Worm (Caenorhabditis elegans) whole organism, midembryonic: ENCODE data around the gene F35H12.6.

Source experiments
- T22C8.4 ChIP-seq: fragments of 200-800 bp; sonication (Bioruptor generic); IDR thresholded peaks from 2 replicates; pipeline ENCODE4 v1.3.6; 2022; ENCODE audit warnings: missing genetic modification characterization, missing compliant biosample characterization
- cog-1 ChIP-seq: sonication (generic microtip); optimal IDR thresholded peaks from 2 replicates; lab custom pipeline; 2016; ENCODE audit warnings: missing genetic modification characterization, missing compliant biosample characterization
- flt-1 ChIP-seq: fragments of 200-800 bp; sonication (Bioruptor generic); IDR thresholded peaks from 2 replicates; pipeline ENCODE4 v1.3.6; 2022; ENCODE audit warnings: missing genetic modification characterization, missing compliant biosample characterization
- klf-2 ChIP-seq: fragments of 200-800 bp; sonication (Bioruptor generic); conservative IDR thresholded peaks from 2 replicates; pipeline ENCODE4 v1.3.6; 2022; ENCODE audit warnings: missing genetic modification reagents, missing genetic modification characterization, missing compliant biosample characterization
- med-1 ChIP-seq: sonication (generic microtip); optimal IDR thresholded peaks from 2 replicates; lab custom pipeline; 2017; ENCODE audit warnings: missing genetic modification characterization, mild to moderate bottlenecking, missing compliant biosample characterization, antibody characterized with exemption, missing genetic modification reagents; ENCODE audit not compliant: insufficient read depth
- ref-1 ChIP-seq: fragments of 200-800 bp; sonication (Bioruptor generic); conservative IDR thresholded peaks from 2 replicates; pipeline ENCODE4 v1.3.6; 2022; ENCODE audit warnings: missing genetic modification reagents, missing genetic modification characterization, missing compliant biosample characterization
- tab-1 ChIP-seq: fragments of 200-800 bp; sonication (Bioruptor generic); IDR thresholded peaks from 2 replicates; pipeline ENCODE4 v1.3.6; 2022; ENCODE audit warnings: missing genetic modification characterization, missing compliant biosample characterization
- ztf-23 ChIP-seq: fragments of 200-800 bp; sonication (Bioruptor generic); IDR thresholded peaks from 2 replicates; pipeline ENCODE4 v1.3.6; 2022; ENCODE audit warnings: missing genetic modification reagents, missing genetic modification characterization, missing compliant biosample characterization
- ztf-29 ChIP-seq: fragments of 200-800 bp; sonication (Bioruptor generic); IDR thresholded peaks from 2 replicates; pipeline ENCODE4 v1.3.6; 2022; ENCODE audit warnings: missing genetic modification reagents, missing genetic modification characterization, missing compliant biosample characterization

F35H12.6 gene

DNA sequence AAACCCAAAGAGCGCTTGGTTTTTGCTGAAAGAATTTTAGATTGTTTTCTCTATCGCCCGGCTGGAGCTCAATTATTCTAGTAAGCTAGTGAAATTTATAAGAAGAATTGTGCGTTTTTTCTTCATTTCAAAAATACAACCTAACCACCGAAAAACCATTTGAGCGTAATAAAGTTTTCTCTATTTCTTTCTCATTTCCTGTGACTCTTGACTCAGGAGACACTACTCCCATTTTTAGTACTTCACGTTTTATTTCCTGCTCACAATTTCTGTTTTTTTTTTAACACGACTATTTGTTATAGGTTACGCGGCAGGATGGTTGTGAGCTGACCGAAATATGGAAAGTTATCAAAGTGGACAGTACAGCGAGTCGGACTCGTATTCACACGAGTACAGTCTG, at the start of gene F35H12.6:
Gene F35H12.6, plus strand, starts transcription at position 301 of the 400 bp plus-strand sequence.
- no peak for TF ChIP-seq T22C8.4 (GFP tag; lab: Robert Waterston, UW)
- TF ChIP-seq ztf-23 (GFP tag; lab: Robert Waterston, UW): no peak
- no peak for TF ChIP-seq ref-1

DNA sequence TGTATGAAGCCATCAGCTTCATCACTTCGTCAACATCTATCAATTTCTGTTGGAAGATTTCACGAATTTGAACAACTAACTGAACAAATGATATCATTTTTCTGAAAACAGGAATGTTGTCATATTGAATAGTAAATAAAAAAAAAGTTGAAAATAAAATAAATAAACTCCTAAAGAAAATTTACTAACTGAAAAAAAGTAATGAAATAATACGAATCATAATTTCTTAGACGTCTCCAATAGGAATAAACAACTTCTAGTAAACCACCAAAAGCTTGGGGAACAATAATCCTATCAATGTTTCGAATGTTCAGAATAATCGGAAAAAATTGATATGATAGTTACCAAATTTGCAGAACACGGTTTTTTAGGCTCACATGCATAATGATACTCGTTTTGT, 49.6 kb upstream of the F35H12.6 start, which contains the start of gene cdo-1:
Gene cdo-1, minus strand, starts transcription at position 101 of the 400 bp plus-strand sequence.
- TF ChIP-seq klf-2 (GFP tag; lab: Robert Waterston, UW) (no peak), cog-1 (tag; lab: Kevin White, UChicago) (no peak), med-1 (GFP tag; lab: Kevin White, UChicago) (no peak), ztf-23 (GFP tag; lab: Robert Waterston, UW) (no peak), flt-1 (GFP tag; lab: Robert Waterston, UW) (no peak), tab-1 (GFP tag; lab: Robert Waterston, UW) (no peak), T22C8.4 (GFP tag; lab: Robert Waterston, UW) (no peak), ztf-29 (no peak)

DNA sequence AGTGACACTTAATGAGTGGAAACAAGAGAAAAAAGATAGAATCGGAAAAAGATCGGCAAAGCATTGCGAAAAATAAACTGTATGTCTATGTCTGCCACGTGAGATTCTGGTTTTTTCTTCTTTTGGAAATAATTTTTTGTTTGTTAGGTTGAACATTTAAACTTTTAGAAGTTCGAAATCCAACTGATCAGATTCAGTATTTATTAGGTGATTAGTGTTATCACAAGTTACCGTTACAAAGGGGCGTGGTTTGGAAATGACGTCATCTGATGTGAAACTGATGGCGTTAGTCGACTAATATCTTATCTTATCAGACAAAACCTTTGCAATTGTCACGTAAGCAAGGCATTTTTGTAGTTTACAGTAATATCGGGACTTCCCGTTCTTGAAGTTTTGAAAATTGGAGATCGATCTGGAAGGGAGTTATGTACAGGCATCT, 48.8 kb upstream of the F35H12.6 start:
- TF ChIP-seq ref-1 (no peak), ztf-23 (GFP tag; lab: Robert Waterston, UW) (no peak), klf-2 (GFP tag; lab: Robert Waterston, UW) (no peak), T22C8.4 (GFP tag; lab: Robert Waterston, UW) (no peak), med-1 (GFP tag; lab: Kevin White, UChicago) (no peak), cog-1 (tag; lab: Kevin White, UChicago) (no peak), flt-1 (GFP tag; lab: Robert Waterston, UW) (no peak), tab-1 (GFP tag; lab: Robert Waterston, UW) (no peak), ztf-29 (no peak)

ce11 chrX:865214-865613, 47.9 kb upstream of the F35H12.6 start:
- TF ChIP-seq med-1 (GFP tag; lab: Kevin White, UChicago) (no peak), tab-1 (GFP tag; lab: Robert Waterston, UW) (no peak), T22C8.4 (GFP tag; lab: Robert Waterston, UW) (no peak), ztf-29 (no peak), ztf-23 (GFP tag; lab: Robert Waterston, UW) (no peak), flt-1 (GFP tag; lab: Robert Waterston, UW) (no peak), ref-1 (no peak)

- TF ChIP-seq flt-1 (GFP tag; lab: Robert Waterston, UW) (0 out of 2 replicates have a peak, but pooled peaks have one; percentile 46), cog-1 (tag; lab: Kevin White, UChicago) (peak; percentile 70), klf-2 (GFP tag; lab: Robert Waterston, UW) (no peak), ref-1 (no peak), T22C8.4 (GFP tag; lab: Robert Waterston, UW) (0 out of 2 replicates have a peak, but pooled peaks have one; percentile 13)
Observed at ce11 chrX:871020-871419, 42.1 kb upstream of the F35H12.6 start, which contains the start of gene lgl-1. TSS of gene lgl-1 (minus strand) at chrX:871089.

- no peak for TF ChIP-seq ztf-29
- TF ChIP-seq med-1 (GFP tag; lab: Kevin White, UChicago): no peak
- TF ChIP-seq tab-1 (GFP tag; lab: Robert Waterston, UW): no peak
- TF ChIP-seq ztf-23 (GFP tag; lab: Robert Waterston, UW): no peak
- TF ChIP-seq klf-2 (GFP tag; lab: Robert Waterston, UW): no peak
- TF ChIP-seq cog-1 (tag; lab: Kevin White, UChicago): no peak
- no peak for TF ChIP-seq flt-1 (GFP tag; lab: Robert Waterston, UW)
- TF ChIP-seq ref-1: no peak
- no peak for TF ChIP-seq T22C8.4 (GFP tag; lab: Robert Waterston, UW)
Observed at ce11 chrX:871957-872715, 41.0 kb upstream of the F35H12.6 start, which contains the start of gene F56F10.1. TSS of gene F56F10.1 (plus strand) at chrX:872603.

DNA sequence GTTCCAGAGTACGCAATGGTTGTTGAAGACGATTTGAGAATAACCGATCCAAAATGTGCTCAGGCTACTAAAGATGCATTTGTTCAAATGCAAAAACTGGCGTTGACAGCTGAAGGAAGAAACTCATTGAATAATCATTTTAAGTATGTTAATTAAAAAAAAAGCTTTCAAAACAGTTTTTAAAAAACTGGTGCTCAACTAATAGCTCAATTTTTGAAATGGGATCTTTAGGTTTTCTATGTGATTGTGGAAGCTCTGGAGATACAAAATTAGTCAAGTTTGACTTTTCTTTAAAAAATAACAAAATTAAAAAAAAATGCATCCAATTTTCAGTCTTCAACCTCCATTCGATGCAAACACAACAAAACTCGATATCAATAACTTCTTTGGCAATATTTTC, 39.5 kb upstream of the F35H12.6 start:
- no peak for TF ChIP-seq tab-1 (GFP tag; lab: Robert Waterston, UW)
- no peak for TF ChIP-seq flt-1 (GFP tag; lab: Robert Waterston, UW)
- no peak for TF ChIP-seq med-1 (GFP tag; lab: Kevin White, UChicago)
- no peak for TF ChIP-seq ref-1
- TF ChIP-seq ztf-23 (GFP tag; lab: Robert Waterston, UW): no peak
- TF ChIP-seq ztf-29: no peak
- TF ChIP-seq klf-2 (GFP tag; lab: Robert Waterston, UW): no peak
- no peak for TF ChIP-seq cog-1 (tag; lab: Kevin White, UChicago)
- TF ChIP-seq T22C8.4 (GFP tag; lab: Robert Waterston, UW): no peak

DNA sequence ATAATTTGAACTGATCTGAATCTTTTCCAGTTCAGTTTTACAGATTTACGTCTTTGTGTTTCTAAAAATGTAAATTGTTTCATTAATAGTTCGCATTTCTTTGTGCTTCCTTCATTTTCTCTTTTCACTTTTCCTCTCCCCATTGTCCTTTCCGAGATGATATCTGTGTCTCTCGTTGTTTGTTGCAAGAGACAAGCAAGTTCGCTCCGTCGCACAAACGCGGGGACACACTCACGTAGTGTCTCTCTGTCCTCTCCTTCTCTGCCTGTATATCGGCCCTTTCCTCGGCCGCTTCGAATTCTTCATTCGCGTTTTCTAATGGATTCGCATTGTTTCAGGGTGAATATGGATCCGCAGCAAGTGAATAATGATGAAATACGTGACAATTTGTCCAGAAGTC, 36.2 kb upstream of the F35H12.6 start, which contains the start of gene ZC13.1:
Gene ZC13.1, plus strand, starts transcription at position 305 of the 400 bp plus-strand sequence.
- TF ChIP-seq klf-2 (GFP tag; lab: Robert Waterston, UW): no peak
- TF ChIP-seq tab-1 (GFP tag; lab: Robert Waterston, UW): no peak
- TF ChIP-seq ztf-23 (GFP tag; lab: Robert Waterston, UW): peak; percentile 49; the same call in 1 of the 2 replicates
- TF ChIP-seq cog-1 (tag; lab: Kevin White, UChicago): peak; percentile 34

DNA sequence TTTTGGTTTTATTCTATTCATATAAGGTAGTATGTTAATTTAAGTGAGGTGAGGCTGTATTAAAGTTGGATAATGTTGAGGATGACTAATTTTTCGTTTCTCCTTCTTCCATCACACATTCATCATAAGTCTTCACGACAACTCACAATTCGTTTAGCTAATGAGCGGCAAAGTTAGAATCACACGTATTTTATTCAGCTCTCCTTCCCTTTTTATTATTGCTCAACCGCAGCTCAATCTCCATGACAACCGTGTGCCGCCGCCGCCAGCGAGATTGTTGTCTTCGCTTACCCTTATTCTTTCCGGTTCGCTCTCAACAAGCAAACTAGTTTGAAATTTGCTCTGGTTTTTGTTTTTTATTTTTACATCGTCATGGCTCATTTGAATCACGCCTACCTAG, 32.7 kb upstream of the F35H12.6 start, which contains the start of gene ZC13.2:
Gene ZC13.2, plus strand, starts transcription at position 301 of the 400 bp plus-strand sequence.
- no peak for TF ChIP-seq tab-1 (GFP tag; lab: Robert Waterston, UW)
- no peak for TF ChIP-seq cog-1 (tag; lab: Kevin White, UChicago)
- no peak for TF ChIP-seq ref-1
- no peak for TF ChIP-seq klf-2 (GFP tag; lab: Robert Waterston, UW)
- TF ChIP-seq ztf-23 (GFP tag; lab: Robert Waterston, UW): no peak
- TF ChIP-seq T22C8.4 (GFP tag; lab: Robert Waterston, UW): no peak
- no peak for TF ChIP-seq flt-1 (GFP tag; lab: Robert Waterston, UW)
- no peak for TF ChIP-seq ztf-29
- no peak for TF ChIP-seq med-1 (GFP tag; lab: Kevin White, UChicago)
